Fruit fly (Drosophila melanogaster): ENCODE measurements around the gene CG13054.

dm6 chr3L:16233850-16234494 is 23.0 kb downstream of the CG13054 start:
- TF ChIP-seq D1 (tag; optimal IDR thresholded peaks at IDR 0.05) (no peak), CG10348 (GFP tag; IDR thresholded peaks at IDR 0.05) (no peak), CG4496 (GFP tag; IDR thresholded peaks at IDR 0.05) (no peak), CG32121 (GFP tag; IDR thresholded peaks at IDR 0.05) (no peak), EcR (GFP tag; optimal IDR thresholded peaks at IDR 0.05) (no peak)
